Worm (Caenorhabditis elegans): ENCODE data around the gene W09G12.6.
A peak's percentile ranks its signal among the peaks of the same experiment; 100 is the strongest.

DNA sequence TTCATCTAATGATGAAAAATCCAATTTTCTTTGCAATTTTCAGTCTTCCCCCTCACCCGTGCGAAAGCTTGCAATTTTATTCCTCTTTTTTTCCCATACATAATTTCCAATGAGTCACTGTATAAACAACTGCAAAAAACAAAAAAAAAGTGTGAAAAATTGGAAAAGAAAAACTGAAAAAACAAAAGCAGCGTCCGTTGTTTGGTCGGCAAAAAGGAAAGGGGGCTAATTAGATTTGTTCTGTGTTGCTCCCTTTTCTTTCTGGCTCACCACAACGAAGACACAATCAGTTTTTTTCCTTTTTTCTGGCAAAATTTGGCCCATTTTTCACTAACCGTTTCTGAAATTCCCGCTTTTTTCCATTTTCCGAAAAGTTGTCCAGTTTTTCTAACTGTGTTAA, 19.3 kb upstream of the W09G12.6 start:
- no peak for TF ChIP-seq ztf-11 (tag; optimal IDR thresholded peaks at IDR 0.05)
- TF ChIP-seq ZK546.5 (tag; optimal IDR thresholded peaks at IDR 0.05), result no peak
- TF ChIP-seq nhr-77 (tag; optimal IDR thresholded peaks at IDR 0.05), result no peak
- TF ChIP-seq ces-1 (GFP tag; optimal IDR thresholded peaks at IDR 0.05), result peak; percentile 76
- no peak for TF ChIP-seq ceh-20 (GFP tag; IDR thresholded peaks at IDR 0.05)
- TF ChIP-seq lin-38 (GFP tag; IDR thresholded peaks at IDR 0.05), result no peak
- TF ChIP-seq zag-1 (tag; optimal IDR thresholded peaks at IDR 0.05), result no peak

All from whole organism, L4 larva.